Fruit fly (Drosophila melanogaster) S2 (cell line): ENCODE data around the gene alpha-Est7.

ENCODE experiments used
- CG8478 ChIP-seq: fragments of >200 bp; optimal IDR thresholded peaks from 2 replicates; lab custom pipeline; 2018
- CTCF ChIP-seq, 2 experiments: fragments of >200 bp; optimal IDR thresholded peaks; 2 replicates each; lab custom pipeline; 2018

dm6 chr3R:7497488-7497887 lies 26.1 kb downstream of the alpha-Est7 start:
- no peak for TF ChIP-seq CG8478 (lab: Kevin White, UChicago)
- TF ChIP-seq CTCF (optimal IDR thresholded peaks at IDR 0.05; lab: Kevin White, UChicago) = no peak
